Fruit fly (Drosophila melanogaster) whole organism, adult: ENCODE measurements around the gene sens.

ENCODE experiments used
- CG11617 ChIP-seq: fragments of 200-800 bp; sonication (Bioruptor generic); optimal IDR thresholded peaks from 2 replicates; lab custom pipeline; 2017; ENCODE audit warnings: mild to moderate bottlenecking, missing biosample characterization, missing genetic modification reagents, missing genetic modification characterization
- CG14711 ChIP-seq: fragments of 200-800 bp; sonication (Bioruptor generic); optimal IDR thresholded peaks from 2 replicates; lab custom pipeline; 2018; ENCODE audit warnings: missing biosample characterization, mild to moderate bottlenecking, missing genetic modification characterization, moderate library complexity
- CG33017 ChIP-seq: fragments of 200-800 bp; sonication (Bioruptor generic); optimal IDR thresholded peaks from 2 replicates; lab custom pipeline; 2018; ENCODE audit warnings: missing biosample characterization, mild to moderate bottlenecking, missing genetic modification characterization, moderate library complexity
- CG5204 ChIP-seq: fragments of 200-800 bp; sonication (Bioruptor generic); optimal IDR thresholded peaks from 2 replicates; lab custom pipeline; 2016; ENCODE audit warnings: missing biosample characterization, missing genetic modification characterization
- CG7045 ChIP-seq: fragments of 200-800 bp; sonication (Bioruptor generic); optimal IDR thresholded peaks from 2 replicates; lab custom pipeline; 2017; ENCODE audit warnings: missing biosample characterization, mild to moderate bottlenecking, missing genetic modification characterization
- Crg-1 ChIP-seq: fragments of 200-800 bp; sonication (Bioruptor generic); optimal IDR thresholded peaks from 2 replicates; lab custom pipeline; 2016; ENCODE audit warnings: missing biosample characterization, missing genetic modification characterization
- Mnt ChIP-seq: fragments of 200-800 bp; sonication (Bioruptor generic); optimal IDR thresholded peaks from 2 replicates; lab custom pipeline; 2016; ENCODE audit warnings: missing biosample characterization, mild to moderate bottlenecking, missing genetic modification characterization
- cnc ChIP-seq, 2 experiments: fragments of >200 bp; optimal IDR thresholded peaks; 2 replicates each; lab custom pipeline; 2017
- kay ChIP-seq: fragments of 200-800 bp; sonication (Bioruptor generic); peaks from one replicate; lab custom pipeline; 2016; ENCODE audit warnings: missing biosample characterization, missing genetic modification characterization, borderline replicate concordance
- ovo ChIP-seq: fragments of 200-800 bp; sonication (Bioruptor generic); optimal IDR thresholded peaks from 2 replicates; lab custom pipeline; 2016; ENCODE audit warnings: missing biosample characterization, missing genetic modification characterization
- pad ChIP-seq: fragments of 200-800 bp; sonication (Bioruptor generic); optimal IDR thresholded peaks from 3 replicates; lab custom pipeline; 2017; ENCODE audit warnings: missing biosample characterization, missing genetic modification characterization, mild to moderate bottlenecking, moderate library complexity, missing genetic modification reagents
- toe ChIP-seq: fragments of 200-800 bp; sonication (Bioruptor generic); optimal IDR thresholded peaks from 2 replicates; lab custom pipeline; 2016; ENCODE audit warnings: missing biosample characterization, missing genetic modification characterization

DNA sequence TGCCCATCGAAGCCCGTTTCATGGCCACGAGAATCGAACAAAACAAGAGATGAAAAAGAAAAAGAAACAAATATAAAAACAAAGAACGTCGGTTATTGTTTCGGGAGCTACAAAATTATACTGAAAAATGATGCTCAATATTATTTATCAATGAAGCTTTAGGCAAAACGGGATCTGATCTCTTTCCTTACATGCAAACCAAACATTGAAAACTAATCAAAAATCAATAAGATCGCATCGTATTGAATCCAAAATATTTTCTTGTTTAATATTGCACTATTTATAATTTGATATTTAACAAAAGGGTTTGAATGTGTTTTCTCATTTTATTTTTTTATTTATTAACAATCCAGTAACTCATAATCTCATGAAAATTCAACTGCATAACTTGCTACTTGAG lies 24.6 kb upstream of the sens start, which contains the start of gene CG14106:
- no peak for TF ChIP-seq CG5204 (GFP tag; lab: Kevin White, UChicago)
- no peak for TF ChIP-seq toe (GFP tag; lab: Kevin White, UChicago)
- TF ChIP-seq Crg-1 (GFP tag; lab: Kevin White, UChicago) = no peak
- no peak for TF ChIP-seq CG7045
- TF ChIP-seq CG33017 (tag; lab: Kevin White, UChicago) = no peak
- TF ChIP-seq CG14711 (tag; lab: Kevin White, UChicago) = no peak
- no peak for TF ChIP-seq Mnt (GFP tag; lab: Kevin White, UChicago)
- TF ChIP-seq kay = no peak
- no peak for TF ChIP-seq CG11617 (GFP tag; lab: Kevin White, UChicago)
- TF ChIP-seq ovo (GFP tag; lab: Kevin White, UChicago) = no peak
- TF ChIP-seq pad (GFP tag; lab: Kevin White, UChicago) = no peak
- no peak for TF ChIP-seq cnc (optimal IDR thresholded peaks at IDR 0.05; lab: Kevin White, UChicago)
